Fruit fly (Drosophila melanogaster) whole organism, embryonic: Measurements from ENCODE around the gene CenB1A.

Source experiments
- Ada2b ChIP-seq: fragments of 200-800 bp; sonication (Bioruptor generic); IDR thresholded peaks from 2 replicates; pipeline ENCODE4 v1.3.6; 2022; ENCODE audit warnings: missing biosample characterization, missing genetic modification characterization
- Asciz ChIP-seq: fragments of 200-800 bp; sonication (Bioruptor generic); optimal IDR thresholded peaks from 2 replicates; lab custom pipeline; 2017; ENCODE audit warnings: missing biosample characterization, mild to moderate bottlenecking, missing genetic modification characterization, missing genetic modification reagents
- CG11695 ChIP-seq: fragments of 200-800 bp; sonication (Bioruptor generic); IDR thresholded peaks from 3 replicates; pipeline ENCODE4 v1.3.6; 2022; ENCODE audit warnings: missing biosample characterization, missing genetic modification characterization
- CG12071 ChIP-seq: fragments of 200-800 bp; sonication (Bioruptor generic); optimal IDR thresholded peaks from 3 replicates; lab custom pipeline; 2018; ENCODE audit warnings: missing biosample characterization, mild to moderate bottlenecking, missing genetic modification characterization
- CG12155 ChIP-seq: fragments of 200-800 bp; sonication (Bioruptor generic); optimal IDR thresholded peaks from 3 replicates; lab custom pipeline; 2016; ENCODE audit warnings: missing biosample characterization, missing genetic modification characterization
- CG12391 ChIP-seq: fragments of 200-800 bp; sonication (Bioruptor generic); optimal IDR thresholded peaks from 3 replicates; lab custom pipeline; 2018; ENCODE audit warnings: missing biosample characterization, mild to moderate bottlenecking, missing genetic modification characterization, moderate library complexity
- CG16813 ChIP-seq: fragments of 200-800 bp; sonication (Bioruptor generic); IDR thresholded peaks from 3 replicates; pipeline ENCODE4 v1.3.6; 2022; ENCODE audit warnings: missing biosample characterization, missing genetic modification characterization; ENCODE audit not compliant: partially characterized antibody
- CG18262 ChIP-seq: fragments of 200-800 bp; optimal IDR thresholded peaks from 3 replicates; lab custom pipeline; 2019; ENCODE audit warnings: missing biosample characterization, mild to moderate bottlenecking, missing genetic modification characterization, moderate library complexity
- CG18476 ChIP-seq: fragments of 200-800 bp; sonication (Bioruptor generic); optimal IDR thresholded peaks from 2 replicates; lab custom pipeline; 2016; ENCODE audit warnings: missing biosample characterization, mild to moderate bottlenecking, missing genetic modification characterization
- CG2120 ChIP-seq: fragments of 200-800 bp; sonication (Bioruptor generic); optimal IDR thresholded peaks from 3 replicates; lab custom pipeline; 2016; ENCODE audit warnings: missing biosample characterization, missing genetic modification characterization
- CG30431 ChIP-seq: fragments of 200-800 bp; sonication (Bioruptor generic); optimal IDR thresholded peaks from 2 replicates; lab custom pipeline; 2017; ENCODE audit warnings: missing biosample characterization, missing genetic modification characterization
- CG3065 ChIP-seq: fragments of 200-800 bp; sonication (Bioruptor generic); optimal IDR thresholded peaks from 2 replicates; lab custom pipeline; 2016; ENCODE audit warnings: missing biosample characterization, missing genetic modification characterization
- CG33557 ChIP-seq: fragments of 200-800 bp; sonication (Bioruptor generic); optimal IDR thresholded peaks from 2 replicates; lab custom pipeline; 2019; ENCODE audit warnings: missing biosample characterization, mild to moderate bottlenecking, missing genetic modification characterization, moderate library complexity
- CG34224 ChIP-seq: fragments of 200-800 bp; sonication (Bioruptor generic); IDR thresholded peaks from 3 replicates; pipeline ENCODE4 v1.3.6; 2022; ENCODE audit warnings: missing biosample characterization, missing genetic modification characterization; ENCODE audit not compliant: partially characterized antibody
- CG6654 ChIP-seq: fragments of 200-800 bp; sonication (Bioruptor generic); optimal IDR thresholded peaks from 2 replicates; lab custom pipeline; 2017; ENCODE audit warnings: missing biosample characterization, mild to moderate bottlenecking, missing genetic modification characterization
- CG8478 ChIP-seq: fragments of >200 bp; optimal IDR thresholded peaks from 2 replicates; lab custom pipeline; 2018
- CG9932 ChIP-seq: fragments of 200-800 bp; sonication (Bioruptor generic); IDR thresholded peaks from 2 replicates; pipeline ENCODE4 v1.3.6; 2022; ENCODE audit warnings: missing biosample characterization, missing genetic modification characterization
- CoRest ChIP-seq: fragments of 200-800 bp; sonication (Bioruptor generic); optimal IDR thresholded peaks from 3 replicates; lab custom pipeline; 2018; ENCODE audit warnings: missing biosample characterization, mild to moderate bottlenecking, missing genetic modification characterization, moderate library complexity
- E2f2 ChIP-seq: fragments of 200-800 bp; sonication (Bioruptor generic); IDR thresholded peaks from 2 replicates; pipeline ENCODE4 v1.3.6; 2022; ENCODE audit warnings: missing biosample characterization, missing genetic modification characterization
- Gsc ChIP-seq: fragments of 200-800 bp; sonication (Bioruptor generic); IDR thresholded peaks from 2 replicates; pipeline ENCODE4 v1.3.6; 2022; ENCODE audit warnings: missing biosample characterization, missing genetic modification characterization
- HmgZ ChIP-seq: fragments of 200-800 bp; sonication (Bioruptor generic); optimal IDR thresholded peaks from 2 replicates; lab custom pipeline; 2018; ENCODE audit warnings: missing biosample characterization, mild to moderate bottlenecking, missing genetic modification characterization
- MBD-R2 ChIP-seq: fragments of 200-800 bp; sonication (Bioruptor generic); IDR thresholded peaks from 2 replicates; pipeline ENCODE4 v1.3.6; 2022; ENCODE audit warnings: missing biosample characterization, missing genetic modification characterization
- Meics ChIP-seq: fragments of 200-800 bp; sonication (Bioruptor generic); optimal IDR thresholded peaks from 2 replicates; lab custom pipeline; 2017; ENCODE audit warnings: missing biosample characterization, mild to moderate bottlenecking, missing genetic modification characterization
- az2 ChIP-seq: fragments of 200-800 bp; sonication (Bioruptor generic); optimal IDR thresholded peaks from 3 replicates; lab custom pipeline; 2016; ENCODE audit warnings: missing biosample characterization, missing genetic modification characterization
- bigmax ChIP-seq: fragments of 200-800 bp; sonication (Bioruptor generic); optimal IDR thresholded peaks from 2 replicates; lab custom pipeline; 2018; ENCODE audit warnings: missing biosample characterization, mild to moderate bottlenecking, missing genetic modification characterization
- cas ChIP-seq: fragments of 200-800 bp; sonication (Bioruptor generic); IDR thresholded peaks from 2 replicates; pipeline ENCODE4 v1.3.6; 2022; ENCODE audit warnings: missing biosample characterization, missing genetic modification characterization
- croc ChIP-seq: fragments of 200-800 bp; sonication (Bioruptor generic); conservative IDR thresholded peaks from 3 replicates; pipeline ENCODE4 v1.3.6; 2022; ENCODE audit warnings: missing biosample characterization, missing genetic modification characterization
- dan ChIP-seq: fragments of 200-800 bp; sonication (Bioruptor generic); IDR thresholded peaks from 2 replicates; pipeline ENCODE4 v1.3.6; 2022; ENCODE audit warnings: missing biosample characterization, missing genetic modification characterization
- dysf ChIP-seq: fragments of 200-800 bp; sonication (Bioruptor generic); IDR thresholded peaks from 3 replicates; pipeline ENCODE4 v1.3.6; 2022; ENCODE audit warnings: missing biosample characterization, missing genetic modification characterization
- gcm ChIP-seq: fragments of 200-800 bp; sonication (Bioruptor generic); optimal IDR thresholded peaks from 2 replicates; lab custom pipeline; 2019; ENCODE audit warnings: missing biosample characterization, mild to moderate bottlenecking, missing genetic modification characterization, moderate library complexity
- grau ChIP-seq: fragments of 200-800 bp; optimal IDR thresholded peaks from 3 replicates; lab custom pipeline; 2019; ENCODE audit warnings: missing biosample characterization, mild to moderate bottlenecking, missing genetic modification characterization, moderate library complexity
- gsb ChIP-seq: fragments of 200-800 bp; sonication (Bioruptor generic); IDR thresholded peaks from 2 replicates; pipeline ENCODE4 v1.3.6; 2022; ENCODE audit warnings: missing biosample characterization, missing genetic modification characterization
- hkb ChIP-seq, 2 experiments: fragments of 200-800 bp in 1 of 2; fragments of >200 bp in 1 of 2; sonication (Bioruptor generic) in 1 of 2; IDR thresholded peaks in 1 of 2; optimal IDR thresholded peaks in 1 of 2; 2 replicates each; pipeline versions ENCODE4 v1.3.6 to Lab custom; 2017 to 2022; ENCODE audit warnings: missing biosample characterization in 1 of 2, missing genetic modification characterization in 1 of 2
- ken ChIP-seq: fragments of 200-800 bp; sonication (Bioruptor generic); IDR thresholded peaks from 3 replicates; pipeline ENCODE4 v1.3.6; 2022; ENCODE audit warnings: missing biosample characterization, missing genetic modification characterization
- phol ChIP-seq: fragments of 200-800 bp; sonication (Bioruptor generic); optimal IDR thresholded peaks from 3 replicates; lab custom pipeline; 2018; ENCODE audit warnings: missing biosample characterization, mild to moderate bottlenecking, missing genetic modification characterization, moderate library complexity
- pzg ChIP-seq: fragments of 200-800 bp; sonication (Bioruptor generic); optimal IDR thresholded peaks from 3 replicates; lab custom pipeline; 2018; ENCODE audit warnings: missing biosample characterization, mild to moderate bottlenecking, missing genetic modification characterization, moderate library complexity
- seq ChIP-seq: fragments of 200-800 bp; sonication (Bioruptor generic); IDR thresholded peaks from 2 replicates; pipeline ENCODE4 v1.3.6; 2022; ENCODE audit warnings: missing biosample characterization, missing genetic modification characterization
- toy ChIP-seq: fragments of 200-800 bp; sonication (Bioruptor generic); IDR thresholded peaks from 2 replicates; pipeline ENCODE4 v1.3.6; 2022; ENCODE audit warnings: missing biosample characterization, missing genetic modification characterization
- zf30C ChIP-seq: fragments of 200-800 bp; sonication (Bioruptor generic); optimal IDR thresholded peaks from 3 replicates; lab custom pipeline; 2018; ENCODE audit warnings: missing biosample characterization, mild to moderate bottlenecking, missing genetic modification characterization
- zfh2 ChIP-seq: fragments of 200-800 bp; sonication (Bioruptor generic); optimal IDR thresholded peaks from 2 replicates; lab custom pipeline; 2016; ENCODE audit warnings: missing biosample characterization, missing genetic modification characterization

CenB1A gene

DNA sequence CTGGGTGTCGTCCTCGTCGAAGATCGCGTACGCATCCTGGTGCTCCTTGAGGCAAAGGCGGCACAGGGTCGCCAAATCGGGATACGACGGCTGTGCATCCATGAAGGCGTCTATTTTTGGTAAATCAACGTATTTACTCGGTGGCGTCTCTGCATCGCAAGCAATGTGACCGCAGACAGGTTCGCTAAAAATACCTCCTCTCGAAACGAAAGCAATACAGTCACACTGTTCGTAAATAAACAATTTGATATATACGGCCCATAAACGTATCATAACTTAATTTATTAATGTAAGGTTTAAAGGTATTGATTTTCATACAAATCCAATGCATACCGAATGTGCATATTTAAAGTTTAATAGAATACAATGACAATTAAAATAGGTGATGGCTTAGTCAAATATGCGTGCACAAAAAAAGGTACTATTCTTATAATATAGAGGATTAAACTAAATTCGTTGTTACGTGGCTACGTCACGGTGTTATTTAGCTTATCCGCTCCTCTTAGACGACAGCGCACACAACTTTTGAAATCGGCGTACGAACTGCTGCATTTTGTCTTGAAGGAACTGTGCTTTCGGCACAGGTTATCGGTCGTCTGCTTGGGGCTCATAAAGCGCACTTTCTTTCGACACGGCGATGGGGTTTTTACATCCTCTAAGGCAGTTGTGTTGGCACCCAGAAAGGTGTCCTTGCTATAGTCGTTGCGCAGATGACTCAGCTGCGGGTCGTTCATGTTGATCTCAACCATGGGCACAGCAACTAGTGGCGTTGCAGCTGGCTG lies 8.2 kb downstream of the CenB1A start, which contains the start of gene CG31365 (continued):
- TF ChIP-seq Asciz (GFP tag; lab: Kevin White, UChicago), result no peak
- TF ChIP-seq E2f2, result peak; percentile 46
- TF ChIP-seq pzg (GFP tag; lab: Kevin White, UChicago), result peak; percentile 30
- no peak for TF ChIP-seq ken (GFP tag; lab: Robert Waterston, UW)
- TF ChIP-seq CG33557 (GFP tag; lab: Kevin White, UChicago), result peak; percentile 6
- no peak for TF ChIP-seq zfh2 (GFP tag; lab: Kevin White, UChicago)
- TF ChIP-seq CG12155 (GFP tag; lab: Kevin White, UChicago), result no peak
- no peak for TF ChIP-seq CG6654 (GFP tag; lab: Kevin White, UChicago)
- no peak for TF ChIP-seq zf30C (GFP tag; lab: Kevin White, UChicago)
- no peak for TF ChIP-seq Meics
- no peak for TF ChIP-seq CG16813 (GFP tag; lab: Robert Waterston, UW)
- no peak for TF ChIP-seq az2
- peak; percentile 31 for TF ChIP-seq HmgZ (tag; lab: Kevin White, UChicago)
- TF ChIP-seq bigmax (GFP tag; lab: Kevin White, UChicago), result no peak
- TF ChIP-seq gsb (GFP tag; lab: Robert Waterston, UW), result no peak
- peak; percentile 67 for TF ChIP-seq MBD-R2 (GFP tag; lab: Robert Waterston, UW)
- no peak for TF ChIP-seq CoRest (tag; lab: Kevin White, UChicago)
- TF ChIP-seq CG34224, result peak; percentile 41; the same call in 1 of the 3 replicates
- TF ChIP-seq grau (tag; lab: Kevin White, UChicago), result no peak
- TF ChIP-seq dan (GFP tag; lab: Robert Waterston, UW), result no peak
- no peak for TF ChIP-seq hkb (optimal IDR thresholded peaks at IDR 0.05; lab: Kevin White, UChicago)
- TF ChIP-seq hkb (GFP tag; IDR thresholded peaks at IDR 0.05; lab: Robert Waterston, UW), result no peak
- no peak for TF ChIP-seq Gsc (GFP tag; lab: Robert Waterston, UW)
- TF ChIP-seq CG18262 (tag; lab: Kevin White, UChicago), result no peak
- no peak for TF ChIP-seq phol (tag; lab: Kevin White, UChicago)
- no peak for TF ChIP-seq CG18476 (GFP tag; lab: Kevin White, UChicago)
- no peak for TF ChIP-seq CG9932 (GFP tag; lab: Robert Waterston, UW)
- no peak for TF ChIP-seq toy (GFP tag; lab: Robert Waterston, UW)
- TF ChIP-seq CG12391, result peak; percentile 31
- no peak for TF ChIP-seq CG3065 (GFP tag; lab: Kevin White, UChicago)
- no peak for TF ChIP-seq CG11695 (GFP tag; lab: Robert Waterston, UW)
- no peak for TF ChIP-seq CG8478 (lab: Kevin White, UChicago)
- TF ChIP-seq dysf (GFP tag; lab: Robert Waterston, UW), result no peak
- no peak for TF ChIP-seq cas (GFP tag; lab: Robert Waterston, UW)
- no peak for TF ChIP-seq CG30431 (GFP tag; lab: Kevin White, UChicago)
- TF ChIP-seq seq (GFP tag; lab: Robert Waterston, UW), result no peak
- TF ChIP-seq gcm (GFP tag; lab: Kevin White, UChicago), result no peak
- no peak for TF ChIP-seq CG2120 (GFP tag; lab: Kevin White, UChicago)
- TF ChIP-seq croc, result no peak
- no peak for TF ChIP-seq Ada2b (GFP tag; lab: Robert Waterston, UW)
- no peak for TF ChIP-seq CG12071 (GFP tag; lab: Kevin White, UChicago)
